Fruit fly (Drosophila melanogaster): Measurements from ENCODE around the gene spen.

DNA sequence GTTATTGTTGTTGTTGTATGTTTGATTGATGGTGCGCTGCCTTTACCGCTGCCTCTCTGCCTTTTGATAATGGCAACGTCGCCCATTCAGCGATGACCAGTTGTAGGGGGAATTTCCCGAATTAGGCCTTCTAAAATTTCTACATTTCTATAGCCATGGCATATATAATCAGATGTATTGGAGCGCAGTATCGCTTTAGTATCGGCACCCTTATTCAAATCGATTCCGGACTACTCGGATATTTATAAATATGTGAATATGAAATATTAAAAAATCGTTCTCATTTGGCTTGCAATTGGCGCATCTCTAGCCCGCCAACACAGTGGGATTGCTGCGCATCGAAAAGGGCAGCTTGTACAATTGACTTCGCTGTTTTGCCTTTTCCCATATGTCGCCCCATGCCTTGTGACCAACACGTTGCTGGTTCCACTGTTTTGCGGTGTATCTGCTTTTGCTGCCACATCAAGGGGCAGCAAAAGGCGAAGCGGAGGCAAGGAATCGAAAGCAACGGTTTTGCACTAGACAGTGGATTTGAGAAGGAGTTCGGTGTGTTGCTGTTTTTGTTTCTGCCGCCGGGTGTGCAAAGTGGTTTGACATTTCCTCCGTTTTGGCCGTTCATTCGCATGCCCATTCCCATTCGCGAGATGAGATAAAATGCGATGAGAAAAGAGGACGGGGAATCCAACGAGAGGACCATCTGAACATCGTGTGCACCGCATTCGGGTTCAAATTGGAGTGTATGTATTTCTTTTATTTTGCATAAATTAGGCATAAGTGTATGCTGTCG lies 66.0 kb downstream of the spen start:
- TF ChIP-seq D1 (tag; optimal IDR thresholded peaks at IDR 0.05), result peak; percentile 87
- peak; percentile 82 for TF ChIP-seq Snoo (tag; optimal IDR thresholded peaks at IDR 0.05)
- peak; percentile 52 for TF ChIP-seq CG13204 (GFP tag; optimal IDR thresholded peaks at IDR 0.05)
- peak; percentile 92 for TF ChIP-seq Pif1B (GFP tag; optimal IDR thresholded peaks at IDR 0.05)
- peak; percentile 90 for TF ChIP-seq CG9948 (tag; optimal IDR thresholded peaks at IDR 0.05)
- peak; percentile 93 for TF ChIP-seq Pif1A (GFP tag; optimal IDR thresholded peaks at IDR 0.05)
- TF ChIP-seq rn (GFP tag; IDR thresholded peaks at IDR 0.05), result peak; percentile 62; the same call in 1 of the 2 replicates
- peak; percentile 82 for TF ChIP-seq gl (tag; optimal IDR thresholded peaks at IDR 0.05)
- peak; percentile 62 for TF ChIP-seq CG32121 (GFP tag; IDR thresholded peaks at IDR 0.05)
- peak; percentile 76 for TF ChIP-seq EcR (GFP tag; optimal IDR thresholded peaks at IDR 0.05)
- TF ChIP-seq CG10348 (GFP tag; IDR thresholded peaks at IDR 0.05), result 0 out of 2 replicates have a peak, but pooled peaks have one; percentile 9
- TF ChIP-seq CG12605 (GFP tag; IDR thresholded peaks at IDR 0.05), result peak; percentile 41; the same call in 1 of the 2 replicates
- peak; percentile 89 for TF ChIP-seq CG17806 (tag; optimal IDR thresholded peaks at IDR 0.05)
- TF ChIP-seq CG34367 (tag; optimal IDR thresholded peaks at IDR 0.05), result peak; percentile 82
